Worm (Caenorhabditis elegans) whole organism, L4/young adult: ENCODE measurements around the gene srbc-36.

Experiments
- W03F9.2 ChIP-seq: fragments of 150-350 bp; optimal IDR thresholded peaks from 2 replicates; lab custom pipeline; 2014; ENCODE audit warnings: missing biosample characterization, missing genetic modification characterization
- dao-5 ChIP-seq: sonication (generic microtip); optimal IDR thresholded peaks from 2 replicates; lab custom pipeline; 2016; ENCODE audit warnings: missing genotype, missing genetic modification characterization, moderate library complexity, missing compliant biosample characterization
- him-1 ChIP-seq: sonication (generic microtip); optimal IDR thresholded peaks from 2 replicates; lab custom pipeline; 2016; ENCODE audit warnings: missing genotype, missing genetic modification reagents, missing genetic modification characterization, missing compliant biosample characterization

DNA sequence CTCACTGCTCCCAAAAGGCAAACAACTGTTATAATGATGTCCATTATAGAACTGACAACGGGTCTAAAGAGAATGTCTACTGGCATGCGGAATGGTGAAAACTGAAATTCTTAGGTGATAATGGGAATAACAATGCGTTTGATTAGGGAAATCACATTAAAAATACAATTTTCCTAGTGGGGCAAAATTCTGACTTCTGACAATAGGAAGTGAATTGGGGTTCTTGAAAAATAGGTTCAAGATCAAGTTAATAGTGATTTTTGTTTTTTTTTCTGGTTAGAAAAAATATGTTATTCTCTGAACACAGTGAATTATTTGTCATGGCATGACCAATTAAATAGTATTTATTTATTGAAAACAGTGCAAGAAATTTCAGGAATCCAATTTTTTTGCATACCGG lies 3.5 kb downstream of the srbc-36 start, which contains the start of gene srbc-32:
- no peak for TF ChIP-seq dao-5 (tag; lab: Kevin White, UChicago)
- TF ChIP-seq him-1 (tag; lab: Kevin White, UChicago), result no peak
- TF ChIP-seq W03F9.2 (tag; lab: Kevin White, UChicago), result no peak
